Worm (Caenorhabditis elegans) whole organism, L4 larva: ENCODE data around the gene F16G10.14.
A peak's percentile ranks its signal among the peaks of the same experiment; 100 is the strongest.

Source experiments
- F10B5.3 ChIP-seq: sonication (generic microtip); optimal IDR thresholded peaks from 2 replicates; lab custom pipeline; 2016; ENCODE audit warnings: mild to moderate bottlenecking, missing genetic modification characterization, missing compliant biosample characterization
- F44E2.7 ChIP-seq: fragments of 200-800 bp; sonication (Bioruptor generic); IDR thresholded peaks from 2 replicates; pipeline ENCODE4 v2.1.2; 2022; ENCODE audit warnings: missing genetic modification characterization, missing compliant biosample characterization
- aly-2 ChIP-seq: sonication (generic microtip); optimal IDR thresholded peaks from 2 replicates; lab custom pipeline; 2018; ENCODE audit warnings: missing biosample characterization, missing genetic modification characterization
- ama-1 ChIP-seq: fragments of 150-350 bp; optimal IDR thresholded peaks from 2 replicates; lab custom pipeline; 2014; ENCODE audit warnings: inconsistent platforms, mixed read lengths
- ceh-32 ChIP-seq: sonication (generic microtip); optimal IDR thresholded peaks from 2 replicates; lab custom pipeline; 2016; ENCODE audit warnings: mild to moderate bottlenecking, missing genetic modification characterization, missing compliant biosample characterization; ENCODE audit not compliant: poor library complexity
- ceh-82 ChIP-seq: sonication (generic microtip); optimal IDR thresholded peaks from 2 replicates; lab custom pipeline; 2017; ENCODE audit warnings: missing biosample characterization, missing genetic modification characterization
- ctbp-1 ChIP-seq: fragments of 200-800 bp; sonication (Bioruptor generic); IDR thresholded peaks from 2 replicates; pipeline ENCODE4 v1.3.6; 2022; ENCODE audit warnings: missing genetic modification reagents, missing genetic modification characterization, missing compliant biosample characterization
- daf-16 ChIP-seq, 3 experiments: sonication (generic microtip); optimal IDR thresholded peaks; 2 replicates each; lab custom pipeline; 2016 to 2017; ENCODE audit warnings: missing genetic modification characterization in 3 of 3, missing genetic modification reagents in 3 of 3, mild to moderate bottlenecking in 2 of 3, missing compliant biosample characterization in 2 of 3, missing biosample characterization in 1 of 3, moderate library complexity in 1 of 3
- duxl-1 ChIP-seq: sonication (generic microtip); optimal IDR thresholded peaks from 2 replicates; lab custom pipeline; 2016; ENCODE audit warnings: mild to moderate bottlenecking, missing genetic modification characterization, moderate library complexity, missing compliant biosample characterization; ENCODE audit not compliant: poor library complexity
- dve-1 ChIP-seq: sonication (generic microtip); optimal IDR thresholded peaks from 2 replicates; lab custom pipeline; 2017; ENCODE audit warnings: antibody characterized with exemption, mild to moderate bottlenecking, missing genetic modification characterization, missing compliant biosample characterization; ENCODE audit not compliant: insufficient read depth
- fos-1 ChIP-seq: fragments of 150-350 bp; optimal IDR thresholded peaks from 2 replicates; lab custom pipeline; 2014; ENCODE audit warnings: missing biosample characterization, missing genetic modification characterization
- gei-8 ChIP-seq: fragments of 200-800 bp; sonication (Bioruptor generic); optimal IDR thresholded peaks from 2 replicates; lab custom pipeline; 2018; ENCODE audit warnings: mild to moderate bottlenecking, missing genetic modification characterization, missing compliant biosample characterization
- hif-1 ChIP-seq, 2 experiments: sonication (generic microtip); optimal IDR thresholded peaks; 2 replicates each; lab custom pipeline; 2016 to 2017; ENCODE audit warnings: missing compliant biosample characterization in 2 of 2, missing genetic modification characterization in 2 of 2, missing genetic modification reagents in 2 of 2, missing genotype in 2 of 2, mild to moderate bottlenecking in 1 of 2
- hlh-30 ChIP-seq: sonication (generic microtip); optimal IDR thresholded peaks from 2 replicates; lab custom pipeline; 2017; ENCODE audit warnings: antibody characterized with exemption, mild to moderate bottlenecking, missing genetic modification characterization, missing compliant biosample characterization; ENCODE audit not compliant: insufficient read depth
- lin-38 ChIP-seq: fragments of 200-800 bp; sonication (Bioruptor generic); IDR thresholded peaks from 2 replicates; pipeline ENCODE4 v1.3.6; 2022; ENCODE audit warnings: missing genetic modification reagents, missing genetic modification characterization, missing compliant biosample characterization
- mes-2 ChIP-seq: sonication (generic microtip); optimal IDR thresholded peaks from 2 replicates; lab custom pipeline; 2016; ENCODE audit warnings: missing genotype, mild to moderate bottlenecking, missing genetic modification characterization, missing compliant biosample characterization; ENCODE audit not compliant: poor library complexity, severe bottlenecking
- mxl-2 ChIP-seq: fragments of 200-800 bp; sonication (Bioruptor generic); conservative IDR thresholded peaks from 2 replicates; pipeline ENCODE4 v1.3.6; 2022; ENCODE audit warnings: missing genetic modification reagents, missing genetic modification characterization, missing compliant biosample characterization
- mxl-3 ChIP-seq: fragments of 200-800 bp; sonication (Bioruptor generic); optimal IDR thresholded peaks from 2 replicates; lab custom pipeline; 2018; ENCODE audit warnings: mild to moderate bottlenecking, missing genetic modification characterization, missing compliant biosample characterization
- nhr-10 ChIP-seq: fragments of 150-350 bp; optimal IDR thresholded peaks from 2 replicates; lab custom pipeline; 2014; ENCODE audit warnings: missing biosample characterization, missing genetic modification characterization
- nhr-102 ChIP-seq: sonication (generic microtip); optimal IDR thresholded peaks from 2 replicates; lab custom pipeline; 2016; ENCODE audit warnings: mild to moderate bottlenecking, missing genetic modification characterization, moderate library complexity, missing compliant biosample characterization
- nhr-111 ChIP-seq: fragments of 200-800 bp; sonication (Bioruptor generic); optimal IDR thresholded peaks from 2 replicates; lab custom pipeline; 2018; ENCODE audit warnings: mild to moderate bottlenecking, missing genetic modification characterization, missing compliant biosample characterization
- nhr-237 ChIP-seq: sonication (generic microtip); optimal IDR thresholded peaks from 2 replicates; lab custom pipeline; 2017; ENCODE audit warnings: missing biosample characterization, missing genetic modification characterization
- nhr-42 ChIP-seq: fragments of 200-800 bp; sonication (Bioruptor generic); IDR thresholded peaks from 2 replicates; pipeline ENCODE4 v1.3.6; 2022; ENCODE audit warnings: missing genetic modification characterization, missing compliant biosample characterization
- nhr-48 ChIP-seq: sonication (generic microtip); optimal IDR thresholded peaks from 2 replicates; lab custom pipeline; 2016; ENCODE audit warnings: mild to moderate bottlenecking, missing genetic modification characterization, missing compliant biosample characterization
- nhr-6 ChIP-seq: fragments of 150-350 bp; optimal IDR thresholded peaks from 2 replicates; lab custom pipeline; 2014; ENCODE audit warnings: missing biosample characterization, missing genetic modification characterization
- nhr-77 ChIP-seq: fragments of 150-350 bp; optimal IDR thresholded peaks from 2 replicates; lab custom pipeline; 2014; ENCODE audit warnings: missing biosample characterization, missing genetic modification characterization
- pha-4 ChIP-seq, 2 experiments: fragments of 150-350 bp in 1 of 2; fragments of 200-800 bp in 1 of 2; sonication (Bioruptor generic) in 1 of 2; IDR thresholded peaks in 1 of 2; optimal IDR thresholded peaks in 1 of 2; 2 replicates each; pipeline versions ENCODE4 v1.3.6 to Lab custom; 2014 to 2022; ENCODE audit warnings: missing genetic modification characterization in 2 of 2, missing genetic modification reagents in 2 of 2, missing biosample characterization in 1 of 2, missing compliant biosample characterization in 1 of 2
- php-3 ChIP-seq: fragments of 200-800 bp; sonication (Bioruptor generic); IDR thresholded peaks from 2 replicates; pipeline ENCODE4 v1.3.6; 2022; ENCODE audit warnings: missing genetic modification reagents, missing genetic modification characterization, missing compliant biosample characterization
- pqm-1 ChIP-seq: sonication (generic microtip); optimal IDR thresholded peaks from 2 replicates; lab custom pipeline; 2017; ENCODE audit warnings: missing biosample characterization, missing genetic modification characterization
- sdz-12 ChIP-seq: fragments of 200-800 bp; sonication (Bioruptor generic); optimal IDR thresholded peaks from 2 replicates; lab custom pipeline; 2018; ENCODE audit warnings: mild to moderate bottlenecking, missing genetic modification characterization, missing compliant biosample characterization
- set-16 ChIP-seq: fragments of 200-800 bp; sonication (Bioruptor generic); IDR thresholded peaks from 2 replicates; pipeline ENCODE4 v1.3.6; 2022; ENCODE audit warnings: missing genetic modification reagents, missing genetic modification characterization, missing compliant biosample characterization
- snpc-1.2 ChIP-seq: fragments of 200-800 bp; sonication (Bioruptor generic); IDR thresholded peaks from 2 replicates; pipeline ENCODE4 v1.3.6; 2022; ENCODE audit warnings: missing genetic modification reagents, missing genetic modification characterization, missing compliant biosample characterization
- spr-3 ChIP-seq: fragments of 200-800 bp; sonication (Bioruptor generic); optimal IDR thresholded peaks from 2 replicates; lab custom pipeline; 2018; ENCODE audit warnings: mild to moderate bottlenecking, missing genetic modification characterization, missing compliant biosample characterization
- tra-1 ChIP-seq: fragments of 200-800 bp; sonication (Bioruptor generic); IDR thresholded peaks from 2 replicates; pipeline ENCODE4 v1.3.6; 2022; ENCODE audit warnings: missing genetic modification reagents, missing genetic modification characterization, missing compliant biosample characterization
- unc-130 ChIP-seq: sonication (generic microtip); optimal IDR thresholded peaks from 2 replicates; lab custom pipeline; 2016; ENCODE audit warnings: missing genetic modification reagents, missing genetic modification characterization, missing compliant biosample characterization
- zip-2 ChIP-seq: fragments of 150-350 bp; optimal IDR thresholded peaks from 2 replicates; lab custom pipeline; 2014; ENCODE audit warnings: missing biosample characterization, missing genetic modification characterization

Gene F16G10.14

ce11 chrII:2440312-2440711, 41.5 kb upstream of the F16G10.14 start:
- TF ChIP-seq ceh-32 (no peak), dve-1 (tag; lab: Kevin White, UChicago) (no peak), mxl-3 (GFP tag; lab: Kevin White, UChicago) (no peak), nhr-111 (GFP tag; lab: Kevin White, UChicago) (no peak), hlh-30 (tag; lab: Kevin White, UChicago) (no peak), mes-2 (tag; lab: Kevin White, UChicago) (no peak), hif-1 (tag; optimal IDR thresholded peaks at IDR 0.05; lab: Kevin White, UChicago) (no peak), gei-8 (GFP tag; lab: Kevin White, UChicago) (no peak), nhr-6 (tag; lab: Kevin White, UChicago) (no peak), tra-1 (GFP tag; lab: Robert Waterston, UW) (no peak)

DNA sequence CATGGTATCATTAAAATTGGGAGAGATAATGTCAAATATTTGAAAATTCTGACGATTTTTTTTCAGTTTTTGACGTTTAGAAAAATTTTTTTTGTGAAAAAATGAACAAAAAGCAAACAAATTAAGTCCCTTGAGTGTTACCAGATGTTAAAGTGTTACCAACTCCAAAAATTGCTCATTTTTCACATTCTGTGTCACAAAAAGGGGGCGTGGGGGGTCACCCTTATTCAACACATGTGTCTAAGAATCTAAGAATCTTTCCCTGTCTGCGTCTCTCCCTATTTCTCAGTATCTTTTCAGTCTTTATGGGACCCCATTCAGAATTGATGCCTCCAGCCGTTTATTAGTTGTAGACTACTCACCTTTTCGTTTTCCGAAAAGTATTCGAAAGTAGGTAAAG, 40.2 kb upstream of the F16G10.14 start:
- TF ChIP-seq nhr-10 (no peak), F10B5.3 (tag; lab: Kevin White, UChicago) (no peak), nhr-42 (GFP tag; lab: Robert Waterston, UW) (no peak), php-3 (GFP tag; lab: Robert Waterston, UW) (no peak), nhr-237 (tag; lab: Kevin White, UChicago) (no peak), ama-1 (no peak), mxl-2 (GFP tag; lab: Robert Waterston, UW) (no peak), hif-1 (tag; optimal IDR thresholded peaks at IDR 0.05; lab: Kevin White, UChicago) (no peak), spr-3 (GFP tag; lab: Kevin White, UChicago) (no peak), pha-4 (GFP tag; IDR thresholded peaks at IDR 0.05; lab: Robert Waterston, UW) (no peak), pha-4 (tag; optimal IDR thresholded peaks at IDR 0.05; lab: Kevin White, UChicago) (no peak), set-16 (GFP tag; lab: Robert Waterston, UW) (no peak), ceh-82 (tag; lab: Kevin White, UChicago) (no peak), ceh-32 (no peak), tra-1 (GFP tag; lab: Robert Waterston, UW) (no peak), aly-2 (tag; lab: Kevin White, UChicago) (no peak), nhr-77 (tag; lab: Kevin White, UChicago) (no peak), nhr-48 (no peak)

- TF ChIP-seq snpc-1.2 (no peak), nhr-111 (GFP tag; lab: Kevin White, UChicago) (no peak), duxl-1 (tag; lab: Kevin White, UChicago) (no peak), zip-2 (no peak), daf-16 (GFP tag; optimal IDR thresholded peaks at IDR 0.05; lab: Kevin White, UChicago) (no peak), daf-16 (tag; optimal IDR thresholded peaks at IDR 0.05; lab: Kevin White, UChicago) (peak; percentile 2), F10B5.3 (tag; lab: Kevin White, UChicago) (no peak), hlh-30 (tag; lab: Kevin White, UChicago) (no peak), F44E2.7 (GFP tag; lab: Robert Waterston, UW) (no peak), unc-130 (no peak), sdz-12 (GFP tag; lab: Kevin White, UChicago) (no peak), pqm-1 (peak; percentile 71), lin-38 (GFP tag; lab: Robert Waterston, UW) (no peak), pha-4 (GFP tag; IDR thresholded peaks at IDR 0.05; lab: Robert Waterston, UW) (no peak), pha-4 (tag; optimal IDR thresholded peaks at IDR 0.05; lab: Kevin White, UChicago) (no peak), nhr-6 (tag; lab: Kevin White, UChicago) (no peak), fos-1 (tag; lab: Kevin White, UChicago) (no peak), nhr-102 (no peak), ctbp-1 (GFP tag; lab: Robert Waterston, UW) (no peak)
- TF ChIP-seq, all 104 proteins: peak for 2
These were observed 39.4 kb upstream of the F16G10.14 start for ce11 chrII:2438180-2438579.
